Worm (Caenorhabditis elegans) whole organism, midembryonic: ENCODE measurements around the gene srv-22.

Source experiments
- cog-1 ChIP-seq: sonication (generic microtip); optimal IDR thresholded peaks from 2 replicates; lab custom pipeline; 2016; ENCODE audit warnings: missing genetic modification characterization, missing compliant biosample characterization
- flt-1 ChIP-seq: fragments of 200-800 bp; sonication (Bioruptor generic); IDR thresholded peaks from 2 replicates; pipeline ENCODE4 v1.3.6; 2022; ENCODE audit warnings: missing genetic modification characterization, missing compliant biosample characterization
- klf-2 ChIP-seq: fragments of 200-800 bp; sonication (Bioruptor generic); conservative IDR thresholded peaks from 2 replicates; pipeline ENCODE4 v1.3.6; 2022; ENCODE audit warnings: missing genetic modification reagents, missing genetic modification characterization, missing compliant biosample characterization
- ref-1 ChIP-seq: fragments of 200-800 bp; sonication (Bioruptor generic); conservative IDR thresholded peaks from 2 replicates; pipeline ENCODE4 v1.3.6; 2022; ENCODE audit warnings: missing genetic modification reagents, missing genetic modification characterization, missing compliant biosample characterization
- tab-1 ChIP-seq: fragments of 200-800 bp; sonication (Bioruptor generic); IDR thresholded peaks from 2 replicates; pipeline ENCODE4 v1.3.6; 2022; ENCODE audit warnings: missing genetic modification characterization, missing compliant biosample characterization
- ztf-23 ChIP-seq: fragments of 200-800 bp; sonication (Bioruptor generic); IDR thresholded peaks from 2 replicates; pipeline ENCODE4 v1.3.6; 2022; ENCODE audit warnings: missing genetic modification reagents, missing genetic modification characterization, missing compliant biosample characterization
- ztf-29 ChIP-seq: fragments of 200-800 bp; sonication (Bioruptor generic); IDR thresholded peaks from 2 replicates; pipeline ENCODE4 v1.3.6; 2022; ENCODE audit warnings: missing genetic modification reagents, missing genetic modification characterization, missing compliant biosample characterization

DNA sequence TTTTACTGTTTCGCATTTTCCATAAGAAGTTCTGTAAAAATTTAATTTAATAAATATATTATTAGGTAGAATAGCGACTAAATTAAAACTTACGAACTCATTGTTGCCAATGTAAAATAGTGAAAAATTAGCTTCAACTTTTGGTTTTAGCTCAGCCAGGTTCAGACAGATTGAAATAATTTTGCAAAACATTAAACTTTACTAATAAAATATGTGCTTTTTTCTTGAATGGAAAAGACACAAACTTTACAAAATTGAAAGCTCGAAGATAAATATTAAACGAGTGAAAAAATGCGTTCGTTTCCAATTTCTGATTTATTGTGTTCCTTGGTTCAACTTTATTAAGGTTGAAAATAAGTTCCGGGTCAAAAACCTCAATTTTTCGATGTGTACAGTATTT is at the start of gene srv-22:
- no peak for TF ChIP-seq ztf-29 (GFP tag; lab: Robert Waterston, UW)
- no peak for TF ChIP-seq tab-1 (GFP tag; lab: Robert Waterston, UW)
- TF ChIP-seq ref-1 (GFP tag; lab: Robert Waterston, UW) = no peak
- TF ChIP-seq cog-1 (tag; lab: Kevin White, UChicago) = no peak
- TF ChIP-seq ztf-23 (GFP tag; lab: Robert Waterston, UW) = no peak
- no peak for TF ChIP-seq klf-2 (GFP tag; lab: Robert Waterston, UW)
- no peak for TF ChIP-seq flt-1 (GFP tag; lab: Robert Waterston, UW)
